Fruit fly (Drosophila melanogaster) whole organism, prepupa: ENCODE measurements around the gene CG7655.
A peak's percentile ranks its signal among the peaks of the same experiment; 100 is the strongest.

Experiments used
- CG11294 ChIP-seq: fragments of 200-800 bp; sonication (Bioruptor generic); IDR thresholded peaks from 2 replicates; pipeline ENCODE4 v1.3.6; 2022; ENCODE audit warnings: missing biosample characterization, missing genetic modification characterization
- CG1621 ChIP-seq: fragments of 200-800 bp; sonication (Bioruptor generic); optimal IDR thresholded peaks from 3 replicates; lab custom pipeline; 2018; ENCODE audit warnings: missing biosample characterization, mild to moderate bottlenecking, missing genetic modification characterization
- Eip93F ChIP-seq: fragments of 200-800 bp; sonication (Bioruptor generic); optimal IDR thresholded peaks from 2 replicates; lab custom pipeline; 2016; ENCODE audit warnings: missing biosample characterization, mild to moderate bottlenecking, missing genetic modification characterization
- Gug ChIP-seq: fragments of 200-800 bp; sonication (Bioruptor generic); IDR thresholded peaks from 2 replicates; pipeline ENCODE4 v1.3.6; 2022; ENCODE audit warnings: missing biosample characterization, missing genetic modification characterization
- Lpt ChIP-seq: fragments of 200-800 bp; sonication (Bioruptor generic); optimal IDR thresholded peaks from 3 replicates; lab custom pipeline; 2016; ENCODE audit warnings: missing biosample characterization, missing genetic modification characterization
- cyc ChIP-seq: fragments of 200-800 bp; sonication (Bioruptor generic); optimal IDR thresholded peaks from 3 replicates; lab custom pipeline; 2016; ENCODE audit warnings: missing biosample characterization, missing genetic modification characterization
- esn ChIP-seq: fragments of 200-800 bp; sonication (Bioruptor generic); optimal IDR thresholded peaks from 2 replicates; lab custom pipeline; 2016; ENCODE audit warnings: missing biosample characterization, mild to moderate bottlenecking, missing genetic modification characterization, moderate library complexity
- lz ChIP-seq: fragments of 200-800 bp; sonication (Bioruptor generic); optimal IDR thresholded peaks from 3 replicates; lab custom pipeline; 2016; ENCODE audit warnings: missing biosample characterization, missing genetic modification characterization
- topi ChIP-seq: fragments of 200-800 bp; sonication (Bioruptor generic); optimal IDR thresholded peaks from 3 replicates; lab custom pipeline; 2016; ENCODE audit warnings: missing biosample characterization, missing genetic modification characterization

DNA sequence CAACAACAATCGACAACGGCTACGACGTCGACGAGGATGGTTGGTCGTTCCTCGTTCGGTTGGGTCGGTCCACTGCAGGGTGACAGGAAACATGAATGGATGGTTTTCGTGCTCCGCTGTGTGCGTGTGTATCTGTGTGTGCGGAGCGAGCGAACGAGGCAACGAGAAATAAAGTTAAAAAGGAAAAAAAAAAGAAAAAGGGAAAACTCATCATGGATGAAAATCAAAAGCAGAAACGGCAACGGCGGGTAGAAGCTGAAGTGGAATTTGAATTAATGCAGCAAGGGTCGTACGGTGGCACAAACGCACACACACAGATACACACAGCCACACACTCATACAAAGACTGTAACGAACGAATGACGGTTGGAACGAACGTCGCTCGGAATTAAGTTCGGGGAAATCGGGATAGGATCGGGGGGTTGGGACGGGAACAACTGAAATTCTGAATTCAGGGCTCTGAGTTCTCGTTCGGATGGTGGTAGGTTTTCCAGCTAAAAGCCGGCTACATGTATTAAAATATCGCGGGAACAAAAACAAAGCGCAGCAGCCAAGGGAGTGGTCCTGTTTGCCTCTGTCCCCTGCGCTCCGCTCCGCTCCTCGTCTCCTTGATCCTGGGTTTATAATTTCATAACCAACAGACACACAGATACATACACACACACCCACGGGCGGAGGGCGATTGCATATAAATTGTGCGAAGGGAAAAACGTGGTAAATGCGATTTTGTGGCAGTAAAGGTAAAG lies 28.6 kb downstream of the CG7655 start:
- TF ChIP-seq Eip93F (GFP tag; lab: Kevin White, UChicago), result no peak
- no peak for TF ChIP-seq cyc (GFP tag; lab: Kevin White, UChicago)
- TF ChIP-seq Gug (GFP tag; lab: Robert Waterston, UW), result no peak
- no peak for TF ChIP-seq Lpt (GFP tag; lab: Kevin White, UChicago)
- TF ChIP-seq topi, result no peak
- peak; percentile 20 for TF ChIP-seq CG1621 (tag; lab: Kevin White, UChicago)
- no peak for TF ChIP-seq CG11294 (GFP tag; lab: Robert Waterston, UW)
- TF ChIP-seq esn (GFP tag; lab: Kevin White, UChicago), result no peak
- no peak for TF ChIP-seq lz
